Fruit fly (Drosophila melanogaster): Measurements from ENCODE around the gene Nhe2.

Gene Nhe2

dm6 chr2L:21102399-21103108, 1.8 kb upstream of the Nhe2 start, which contains the start of gene CG9257:
TSS of gene CG9257 (plus strand) at chr2L:21102743.
- no peak for TF ChIP-seq CG8301 (tag; optimal IDR thresholded peaks at IDR 0.05)
- no peak for TF ChIP-seq Pif1A (GFP tag; optimal IDR thresholded peaks at IDR 0.05)
- TF ChIP-seq CG17806 (tag; optimal IDR thresholded peaks at IDR 0.05): no peak
- TF ChIP-seq CG15710 (tag; optimal IDR thresholded peaks at IDR 0.05): peak; percentile 3
- TF ChIP-seq CG13204 (GFP tag; optimal IDR thresholded peaks at IDR 0.05): no peak
- no peak for TF ChIP-seq rn (GFP tag; IDR thresholded peaks at IDR 0.05)
- no peak for TF ChIP-seq CG14655 (GFP tag; optimal IDR thresholded peaks at IDR 0.05)

dm6 chr2L:21105127-21105526, 759 bp downstream of the Nhe2 start:
- TF ChIP-seq gl (tag; optimal IDR thresholded peaks at IDR 0.05): no peak

- TF ChIP-seq CG10348 (GFP tag; IDR thresholded peaks at IDR 0.05) (no peak), Ets98B (GFP tag; IDR thresholded peaks at IDR 0.05) (no peak), CG12605 (GFP tag; IDR thresholded peaks at IDR 0.05) (no peak), CG32121 (GFP tag; IDR thresholded peaks at IDR 0.05) (peak; percentile 13; the same call in 1 of the 2 replicates), CG14655 (GFP tag; optimal IDR thresholded peaks at IDR 0.05) (peak; percentile 56), CG9948 (tag; optimal IDR thresholded peaks at IDR 0.05) (peak; percentile 46), D1 (tag; optimal IDR thresholded peaks at IDR 0.05) (no peak), Pif1B (GFP tag; optimal IDR thresholded peaks at IDR 0.05) (no peak), CG8301 (tag; optimal IDR thresholded peaks at IDR 0.05) (peak; percentile 64), CG17806 (tag; optimal IDR thresholded peaks at IDR 0.05) (peak; percentile 27), CG15710 (tag; optimal IDR thresholded peaks at IDR 0.05) (peak; percentile 12), Snoo (tag; optimal IDR thresholded peaks at IDR 0.05) (no peak), CG8159 (tag; optimal IDR thresholded peaks at IDR 0.05) (peak; percentile 17), fd96Ca (GFP tag; IDR thresholded peaks at IDR 0.05) (no peak), rn (GFP tag; IDR thresholded peaks at IDR 0.05) (no peak), Pif1A (GFP tag; optimal IDR thresholded peaks at IDR 0.05) (peak; percentile 32), CG13204 (GFP tag; optimal IDR thresholded peaks at IDR 0.05) (no peak), CG4496 (GFP tag; IDR thresholded peaks at IDR 0.05) (no peak), gl (tag; optimal IDR thresholded peaks at IDR 0.05) (no peak), CG34367 (tag; optimal IDR thresholded peaks at IDR 0.05) (no peak)
These were observed 3.5 kb downstream of the Nhe2 start for dm6 chr2L:21107651-21108489.

dm6 chr2L:21108759-21109282, 4.5 kb downstream of the Nhe2 start:
- TF ChIP-seq CG34367 (tag; optimal IDR thresholded peaks at IDR 0.05): peak; percentile 18
- TF ChIP-seq CG12605 (GFP tag; IDR thresholded peaks at IDR 0.05): no peak
- TF ChIP-seq CG4496 (GFP tag; IDR thresholded peaks at IDR 0.05): peak; percentile 23; the same call in 1 of the 3 replicates
- peak; percentile 22 for TF ChIP-seq Pif1A (GFP tag; optimal IDR thresholded peaks at IDR 0.05)
- TF ChIP-seq D1 (tag; optimal IDR thresholded peaks at IDR 0.05): peak; percentile 10
- TF ChIP-seq fd96Ca (GFP tag; IDR thresholded peaks at IDR 0.05): no peak
- TF ChIP-seq CG8301 (tag; optimal IDR thresholded peaks at IDR 0.05): no peak
- TF ChIP-seq Snoo (tag; optimal IDR thresholded peaks at IDR 0.05): no peak
- peak; percentile 28 for TF ChIP-seq Pif1B (GFP tag; optimal IDR thresholded peaks at IDR 0.05)
- peak; percentile 42 for TF ChIP-seq CG8159 (tag; optimal IDR thresholded peaks at IDR 0.05)
- peak; percentile 61 for TF ChIP-seq CG14655 (GFP tag; optimal IDR thresholded peaks at IDR 0.05)

- TF ChIP-seq gl (tag; optimal IDR thresholded peaks at IDR 0.05) (no peak), CG12605 (GFP tag; IDR thresholded peaks at IDR 0.05) (no peak), CG8301 (tag; optimal IDR thresholded peaks at IDR 0.05) (no peak), CG17806 (tag; optimal IDR thresholded peaks at IDR 0.05) (no peak), CG13204 (GFP tag; optimal IDR thresholded peaks at IDR 0.05) (no peak), CG8159 (tag; optimal IDR thresholded peaks at IDR 0.05) (no peak), CG14655 (GFP tag; optimal IDR thresholded peaks at IDR 0.05) (no peak)
These were observed 5.3 kb downstream of the Nhe2 start for dm6 chr2L:21109680-21110079.

- TF ChIP-seq CG34367 (tag; optimal IDR thresholded peaks at IDR 0.05) (no peak), CG17806 (tag; optimal IDR thresholded peaks at IDR 0.05) (no peak), gl (tag; optimal IDR thresholded peaks at IDR 0.05) (no peak), CG4496 (GFP tag; IDR thresholded peaks at IDR 0.05) (no peak; the same call in 2 of the 3 replicates), Ets98B (GFP tag; IDR thresholded peaks at IDR 0.05) (no peak), CG8159 (tag; optimal IDR thresholded peaks at IDR 0.05) (no peak), fd96Ca (GFP tag; IDR thresholded peaks at IDR 0.05) (no peak), EcR (GFP tag; optimal IDR thresholded peaks at IDR 0.05) (no peak)
These were observed 7.5 kb downstream of the Nhe2 start for dm6 chr2L:21111849-21112248.
